Fruit fly (Drosophila melanogaster) whole organism: ENCODE measurements around the gene CG1582.
A peak's percentile ranks its signal among the peaks of the same experiment; 100 is the strongest.

Source experiments
- CG8478 ChIP-seq: fragments of >200 bp; optimal IDR thresholded peaks from 2 replicates; lab custom pipeline; 2018; ENCODE audit warnings: inconsistent platforms
- EcR ChIP-seq, 2 experiments: fragments of >200 bp; optimal IDR thresholded peaks; 2 replicates each; lab custom pipeline; 2017; ENCODE audit warnings: missing biosample characterization in 2 of 2, missing genetic modification characterization in 2 of 2, missing genetic modification reagents in 2 of 2
- psq ChIP-seq: fragments of >200 bp; optimal IDR thresholded peaks from 2 replicates; lab custom pipeline; 2017
- usp ChIP-seq: fragments of >200 bp; optimal IDR thresholded peaks from 2 replicates; lab custom pipeline; 2017; ENCODE audit warnings: missing biosample characterization, missing genetic modification characterization, mixed read lengths

DNA sequence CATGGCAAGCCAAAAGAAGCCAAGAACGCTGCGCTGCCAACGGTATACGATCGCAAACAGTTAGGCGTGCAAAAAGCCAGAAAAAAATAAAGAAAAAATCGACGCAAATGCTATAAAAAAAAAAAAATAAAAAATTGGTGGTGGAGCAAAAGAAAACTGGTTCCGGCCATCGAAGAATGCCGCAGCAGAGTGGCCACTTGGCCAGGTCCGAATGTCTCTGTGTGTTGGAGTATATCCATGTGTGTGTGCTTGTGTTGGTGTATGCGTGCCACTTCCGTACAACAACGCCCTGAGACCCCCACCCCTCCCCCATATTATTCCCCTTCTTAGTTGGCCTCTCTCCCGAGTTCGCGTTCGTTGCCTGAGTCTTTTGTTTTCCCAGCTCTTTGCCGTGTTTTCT is 33.2 kb upstream of the CG1582 start:
- TF ChIP-seq CG8478 (lab: Kevin White, UChicago), result no peak
- no peak for TF ChIP-seq usp
- TF ChIP-seq psq (lab: Kevin White, UChicago), result no peak
- peak in 1 of 2 experiments; percentile 8 for TF ChIP-seq EcR (GFP tag; optimal IDR thresholded peaks at IDR 0.05; lab: Kevin White, UChicago)
